Worm (Caenorhabditis elegans) whole organism, midembryonic: Measurements from ENCODE around the gene crh-1.

ENCODE experiments used
- T22C8.4 ChIP-seq: fragments of 200-800 bp; sonication (Bioruptor generic); IDR thresholded peaks from 2 replicates; pipeline ENCODE4 v1.3.6; 2022; ENCODE audit warnings: missing genetic modification characterization, missing compliant biosample characterization
- cog-1 ChIP-seq: sonication (generic microtip); optimal IDR thresholded peaks from 2 replicates; lab custom pipeline; 2016; ENCODE audit warnings: missing genetic modification characterization, missing compliant biosample characterization
- flt-1 ChIP-seq: fragments of 200-800 bp; sonication (Bioruptor generic); IDR thresholded peaks from 2 replicates; pipeline ENCODE4 v1.3.6; 2022; ENCODE audit warnings: missing genetic modification characterization, missing compliant biosample characterization
- klf-2 ChIP-seq: fragments of 200-800 bp; sonication (Bioruptor generic); conservative IDR thresholded peaks from 2 replicates; pipeline ENCODE4 v1.3.6; 2022; ENCODE audit warnings: missing genetic modification reagents, missing genetic modification characterization, missing compliant biosample characterization
- med-1 ChIP-seq: sonication (generic microtip); optimal IDR thresholded peaks from 2 replicates; lab custom pipeline; 2017; ENCODE audit warnings: missing genetic modification characterization, mild to moderate bottlenecking, missing compliant biosample characterization, antibody characterized with exemption, missing genetic modification reagents; ENCODE audit not compliant: insufficient read depth
- ref-1 ChIP-seq: fragments of 200-800 bp; sonication (Bioruptor generic); conservative IDR thresholded peaks from 2 replicates; pipeline ENCODE4 v1.3.6; 2022; ENCODE audit warnings: missing genetic modification reagents, missing genetic modification characterization, missing compliant biosample characterization
- tab-1 ChIP-seq: fragments of 200-800 bp; sonication (Bioruptor generic); IDR thresholded peaks from 2 replicates; pipeline ENCODE4 v1.3.6; 2022; ENCODE audit warnings: missing genetic modification characterization, missing compliant biosample characterization
- ztf-23 ChIP-seq: fragments of 200-800 bp; sonication (Bioruptor generic); IDR thresholded peaks from 2 replicates; pipeline ENCODE4 v1.3.6; 2022; ENCODE audit warnings: missing genetic modification reagents, missing genetic modification characterization, missing compliant biosample characterization
- ztf-29 ChIP-seq: fragments of 200-800 bp; sonication (Bioruptor generic); IDR thresholded peaks from 2 replicates; pipeline ENCODE4 v1.3.6; 2022; ENCODE audit warnings: missing genetic modification reagents, missing genetic modification characterization, missing compliant biosample characterization

ce11 chrIII:11737527-11737926 is 80.0 kb downstream of the crh-1 start, which contains the start of gene sup-1:
- TF ChIP-seq med-1 (GFP tag; lab: Kevin White, UChicago), result no peak
- TF ChIP-seq flt-1 (GFP tag; lab: Robert Waterston, UW), result no peak
- no peak for TF ChIP-seq cog-1
- TF ChIP-seq tab-1 (GFP tag; lab: Robert Waterston, UW), result no peak
- no peak for TF ChIP-seq ztf-23 (GFP tag; lab: Robert Waterston, UW)
- no peak for TF ChIP-seq ztf-29 (GFP tag; lab: Robert Waterston, UW)
- no peak for TF ChIP-seq T22C8.4 (GFP tag; lab: Robert Waterston, UW)
- no peak for TF ChIP-seq ref-1
- no peak for TF ChIP-seq klf-2 (GFP tag; lab: Robert Waterston, UW)
